ENCODE assay signal across 2 worm cellular contexts in the genomic region with DNA sequence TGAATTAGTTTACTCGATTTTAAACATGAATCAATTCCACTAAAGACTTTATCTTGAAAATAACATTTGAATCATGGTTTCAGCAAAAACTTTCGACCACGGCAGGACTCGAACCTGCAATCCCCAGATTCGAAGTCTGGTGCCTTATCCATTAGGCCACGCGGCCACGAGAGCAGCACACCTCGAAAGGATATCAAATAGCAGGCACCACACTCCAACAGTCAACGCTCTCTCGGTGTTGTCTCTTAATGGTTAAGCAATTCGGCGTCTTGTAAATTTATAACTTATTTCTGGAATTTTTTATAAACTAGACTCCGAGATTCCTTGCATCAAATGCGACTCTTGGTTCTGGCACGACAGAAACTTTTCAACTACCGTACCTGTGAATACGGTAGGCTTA.
TF ChIP-seq lines count a peak whose summit lies in the region.

No protein-coding gene starts in this region.

TF ChIP-seq in whole organism, L4 larva, 104 proteins besides CTCF, POLR2A, EP300 and RAD21 (continued from another document):
- TF ChIP-seq ceh-44 (GFP tag; IDR thresholded peaks at IDR 0.05; lab: Robert Waterston, UW) (peak; percentile 87), daf-8 (GFP tag; IDR thresholded peaks at IDR 0.05; lab: Robert Waterston, UW) (no peak; the same call in 1 of the 2 replicates), mes-2 (tag; optimal IDR thresholded peaks at IDR 0.05; lab: Kevin White, UChicago; ENCODE audit: poor library complexity, severe bottlenecking) (peak; percentile 84), tra-1 (GFP tag; IDR thresholded peaks at IDR 0.05; lab: Robert Waterston, UW) (peak; percentile 77), unc-62 (GFP tag; optimal IDR thresholded peaks at IDR 0.05 in 1 of 2; lab: Kevin White, UChicago) (peak in 1 of 2 experiments; percentile 88), unc-62 (tag; optimal IDR thresholded peaks at IDR 0.05; lab: Kevin White, UChicago) (no peak), snpc-1.2 (GFP tag; IDR thresholded peaks at IDR 0.05; lab: Robert Waterston, UW) (peak; percentile 74), Y48G9A.11 (GFP tag; IDR thresholded peaks at IDR 0.05; lab: Robert Waterston, UW) (peak; percentile 49), vab-7 (GFP tag; IDR thresholded peaks at IDR 0.05; lab: Robert Waterston, UW) (peak; percentile 85), nhr-111 (GFP tag; optimal IDR thresholded peaks at IDR 0.05; lab: Kevin White, UChicago) (peak; percentile 67), F10B5.3 (tag; optimal IDR thresholded peaks at IDR 0.05; lab: Kevin White, UChicago) (peak; percentile 45), daf-19 (GFP tag; conservative IDR thresholded peaks at IDR 0.05; lab: Robert Waterston, UW) (peak; percentile 73), pha-4 (GFP tag; IDR thresholded peaks at IDR 0.05; lab: Robert Waterston, UW) (peak; percentile 75), pha-4 (tag; optimal IDR thresholded peaks at IDR 0.05; lab: Kevin White, UChicago) (no peak), daf-12 (tag; optimal IDR thresholded peaks at IDR 0.05; lab: Kevin White, UChicago) (no peak), zfp-3 (GFP tag; conservative IDR thresholded peaks at IDR 0.05; lab: Robert Waterston, UW) (peak; percentile 83), mep-1 (tag; optimal IDR thresholded peaks at IDR 0.05; lab: Kevin White, UChicago) (peak; percentile 75), ztf-11 (tag; optimal IDR thresholded peaks at IDR 0.05; lab: Kevin White, UChicago) (no peak), dve-1 (tag; optimal IDR thresholded peaks at IDR 0.05; lab: Kevin White, UChicago; ENCODE audit: insufficient read depth) (peak; percentile 67), ztf-7 (tag; optimal IDR thresholded peaks at IDR 0.05; lab: Kevin White, UChicago) (peak; percentile 64), aly-2 (tag; optimal IDR thresholded peaks at IDR 0.05; lab: Kevin White, UChicago) (peak; percentile 58), daf-16 (GFP tag; optimal IDR thresholded peaks at IDR 0.05; lab: Kevin White, UChicago) (peak; percentile 67 to 78), daf-16 (tag; optimal IDR thresholded peaks at IDR 0.05; lab: Kevin White, UChicago) (peak; percentile 57), Y75B8A.6 (GFP tag; IDR thresholded peaks at IDR 0.05; lab: Robert Waterston, UW) (0 out of 2 replicates have a peak, but pooled peaks have one; percentile 54), egl-43 (GFP tag; IDR thresholded peaks at IDR 0.05; lab: Robert Waterston, UW) (peak; percentile 91), ZK337.2 (GFP tag; IDR thresholded peaks at IDR 0.05; lab: Robert Waterston, UW) (no peak), fos-1 (tag; optimal IDR thresholded peaks at IDR 0.05; lab: Kevin White, UChicago) (no peak), spr-1 (tag; optimal IDR thresholded peaks at IDR 0.05; lab: Kevin White, UChicago) (peak; percentile 82), dpl-1 (GFP tag; optimal IDR thresholded peaks at IDR 0.05; lab: Kevin White, UChicago) (peak; percentile 33), php-3 (GFP tag; IDR thresholded peaks at IDR 0.05; lab: Robert Waterston, UW) (peak; percentile 35; the same call in 1 of the 2 replicates), nhr-48 (tag; optimal IDR thresholded peaks at IDR 0.05; lab: Kevin White, UChicago) (peak; percentile 80), lin-1 (GFP tag; IDR thresholded peaks at IDR 0.05; lab: Robert Waterston, UW) (peak; percentile 34; the same call in 1 of the 2 replicates), ceh-82 (tag; optimal IDR thresholded peaks at IDR 0.05; lab: Kevin White, UChicago) (no peak), hlh-11 (tag; optimal IDR thresholded peaks at IDR 0.05; lab: Kevin White, UChicago) (peak; percentile 48), duxl-1 (tag; optimal IDR thresholded peaks at IDR 0.05; lab: Kevin White, UChicago; ENCODE audit: poor library complexity) (peak; percentile 86), nhr-41 (GFP tag; IDR thresholded peaks at IDR 0.05; lab: Robert Waterston, UW) (0 out of 2 replicates have a peak, but pooled peaks have one; percentile 36), unc-130 (GFP tag; optimal IDR thresholded peaks at IDR 0.05; lab: Kevin White, UChicago) (peak; percentile 45), zfp-2 (tag; optimal IDR thresholded peaks at IDR 0.05; lab: Kevin White, UChicago) (peak; percentile 50), zip-2 (tag; optimal IDR thresholded peaks at IDR 0.05; lab: Kevin White, UChicago) (no peak), F44E2.7 (GFP tag; IDR thresholded peaks at IDR 0.05; lab: Robert Waterston, UW) (peak; percentile 78; the same call in 1 of the 2 replicates), arid-1 (GFP tag; conservative IDR thresholded peaks at IDR 0.05; lab: Robert Waterston, UW) (peak; percentile 88), lin-38 (GFP tag; IDR thresholded peaks at IDR 0.05; lab: Robert Waterston, UW) (peak; percentile 77)

TF ChIP-seq in whole organism, late embryonic, 69 proteins besides CTCF, POLR2A, EP300 and RAD21 (continued from another document):
- peak; percentile 93 for TF ChIP-seq elt-2 (tag; optimal IDR thresholded peaks at IDR 0.05; lab: Kevin White, UChicago)
- TF ChIP-seq unc-86 (tag; optimal IDR thresholded peaks at IDR 0.05; lab: Kevin White, UChicago): peak; percentile 89
- TF ChIP-seq ceh-2 (tag; optimal IDR thresholded peaks at IDR 0.05; lab: Kevin White, UChicago): peak; percentile 77
- TF ChIP-seq ceh-34 (tag; optimal IDR thresholded peaks at IDR 0.05; lab: Kevin White, UChicago): peak; percentile 85
- no peak for TF ChIP-seq unc-55 (GFP tag; optimal IDR thresholded peaks at IDR 0.05; lab: Kevin White, UChicago)
- TF ChIP-seq ceh-14 (tag; optimal IDR thresholded peaks at IDR 0.05; lab: Kevin White, UChicago): peak; percentile 33
- peak; percentile 92 for TF ChIP-seq ceh-6 (GFP tag; optimal IDR thresholded peaks at IDR 0.05; lab: Kevin White, UChicago)
- peak; percentile 60 for TF ChIP-seq tbx-7 (tag; optimal IDR thresholded peaks at IDR 0.05; lab: Kevin White, UChicago)
